Worm (Caenorhabditis elegans) whole organism, young adult: ENCODE results near the gene T24C4.5.

Source experiments
- C17E4.6 ChIP-seq: fragments of 200-800 bp; sonication (Bioruptor generic); IDR thresholded peaks from 2 replicates; pipeline ENCODE4 v1.3.6; 2022; ENCODE audit warnings: missing genetic modification reagents, missing genetic modification characterization, missing compliant biosample characterization
- F23B12.7 ChIP-seq: sonication (generic microtip); optimal IDR thresholded peaks from 2 replicates; lab custom pipeline; 2017; ENCODE audit warnings: missing genetic modification characterization, mild to moderate bottlenecking, missing compliant biosample characterization, antibody characterized with exemption, moderate library complexity; ENCODE audit not compliant: insufficient read depth
- F39B2.1 ChIP-seq: fragments of 200-800 bp; sonication (Bioruptor generic); IDR thresholded peaks from 2 replicates; pipeline ENCODE4 v1.3.6; 2022; ENCODE audit warnings: missing genetic modification reagents, missing genetic modification characterization, missing compliant biosample characterization
- F52B5.7 ChIP-seq: sonication (generic microtip); optimal IDR thresholded peaks from 2 replicates; lab custom pipeline; 2016; ENCODE audit warnings: mild to moderate bottlenecking, missing genetic modification characterization, missing compliant biosample characterization
- F55B11.4 ChIP-seq: sonication (generic microtip); optimal IDR thresholded peaks from 2 replicates; lab custom pipeline; 2016; ENCODE audit warnings: missing compliant biosample characterization, missing genetic modification characterization, borderline replicate concordance; ENCODE audit not compliant: insufficient read depth
- K11D2.4 ChIP-seq: fragments of 200-800 bp; sonication (Bioruptor generic); IDR thresholded peaks from 2 replicates; pipeline ENCODE4 v1.3.6; 2022; ENCODE audit warnings: missing genetic modification reagents, missing genetic modification characterization, missing compliant biosample characterization
- Y53F4B.3 ChIP-seq: fragments of 200-800 bp; sonication (Bioruptor generic); IDR thresholded peaks from 2 replicates; pipeline ENCODE4 v1.3.6; 2022; ENCODE audit warnings: missing genetic modification reagents, missing genetic modification characterization, missing compliant biosample characterization
- Y67H2A.10 ChIP-seq: fragments of 200-800 bp; sonication (Bioruptor generic); conservative IDR thresholded peaks from 2 replicates; pipeline ENCODE4 v1.3.6; 2022; ENCODE audit warnings: missing genetic modification reagents, missing genetic modification characterization, missing compliant biosample characterization
- ZK185.1 ChIP-seq: sonication (generic microtip); optimal IDR thresholded peaks from 2 replicates; lab custom pipeline; 2016; ENCODE audit warnings: mild to moderate bottlenecking, missing genetic modification characterization, missing compliant biosample characterization; ENCODE audit not compliant: poor library complexity, severe bottlenecking
- ama-1 ChIP-seq, 3 experiments: fragments of 150-350 bp in 1 of 3; sonication (generic microtip) in 2 of 3; optimal IDR thresholded peaks; 2 replicates each; lab custom pipeline; 2014 to 2018; ENCODE audit warnings: missing biosample characterization in 2 of 3, missing genetic modification characterization in 2 of 3, missing genetic modification reagents in 2 of 3
- attf-6 ChIP-seq: fragments of 200-800 bp; sonication (Bioruptor generic); IDR thresholded peaks from 2 replicates; pipeline ENCODE4 v1.3.6; 2022; ENCODE audit warnings: missing genetic modification reagents, missing genetic modification characterization, missing compliant biosample characterization
- bed-2 ChIP-seq: fragments of 200-800 bp; sonication (Bioruptor generic); IDR thresholded peaks from 2 replicates; pipeline ENCODE4 v1.3.6; 2022; ENCODE audit warnings: missing genetic modification reagents, missing genetic modification characterization, missing compliant biosample characterization
- ccch-3 ChIP-seq: fragments of 200-800 bp; sonication (Bioruptor generic); optimal IDR thresholded peaks from 2 replicates; lab custom pipeline; 2018; ENCODE audit warnings: mild to moderate bottlenecking, missing genetic modification characterization, missing compliant biosample characterization
- cebp-2 ChIP-seq: fragments of 200-800 bp; sonication (Bioruptor generic); IDR thresholded peaks from 2 replicates; pipeline ENCODE4 v1.3.6; 2022; ENCODE audit warnings: missing genetic modification characterization, missing compliant biosample characterization
- chd-7 ChIP-seq: sonication (generic microtip); optimal IDR thresholded peaks from 2 replicates; lab custom pipeline; 2016; ENCODE audit warnings: mild to moderate bottlenecking, missing genetic modification characterization, moderate library complexity, missing compliant biosample characterization
- dpff-1 ChIP-seq: sonication (generic microtip); optimal IDR thresholded peaks from 2 replicates; lab custom pipeline; 2017; ENCODE audit warnings: mild to moderate bottlenecking, missing genetic modification characterization, missing compliant biosample characterization
- egrh-3 ChIP-seq: fragments of 200-800 bp; sonication (Bioruptor generic); IDR thresholded peaks from 2 replicates; pipeline ENCODE4 v1.3.6; 2022; ENCODE audit warnings: missing genetic modification reagents, missing genetic modification characterization, missing compliant biosample characterization
- gei-17 ChIP-seq: fragments of 200-800 bp; sonication (Bioruptor generic); optimal IDR thresholded peaks from 2 replicates; lab custom pipeline; 2018; ENCODE audit warnings: mild to moderate bottlenecking, missing genetic modification characterization, missing compliant biosample characterization
- hlh-12 ChIP-seq: sonication (generic microtip); optimal IDR thresholded peaks from 2 replicates; lab custom pipeline; 2016; ENCODE audit warnings: missing genetic modification characterization, missing compliant biosample characterization
- hrde-1 ChIP-seq: sonication (generic microtip); optimal IDR thresholded peaks from 2 replicates; lab custom pipeline; 2016; ENCODE audit warnings: missing genetic modification characterization, mild to moderate bottlenecking, missing compliant biosample characterization, moderate library complexity, missing genotype, missing genetic modification reagents, borderline replicate concordance
- lag-1 ChIP-seq: fragments of 200-800 bp; sonication (Bioruptor generic); IDR thresholded peaks from 2 replicates; pipeline ENCODE4 v1.3.6; 2022; ENCODE audit warnings: missing genetic modification reagents, missing genetic modification characterization, missing compliant biosample characterization
- let-526 ChIP-seq: fragments of 200-800 bp; sonication (Bioruptor generic); IDR thresholded peaks from 2 replicates; pipeline ENCODE4 v1.3.6; 2022; ENCODE audit warnings: missing genetic modification reagents, missing genetic modification characterization, missing compliant biosample characterization
- let-607 ChIP-seq, 2 experiments: fragments of 200-800 bp in 1 of 2; sonication (Bioruptor generic) in 1 of 2; sonication (generic microtip) in 1 of 2; optimal IDR thresholded peaks; 2 replicates each; lab custom pipeline; 2016 to 2018; ENCODE audit warnings: mild to moderate bottlenecking in 2 of 2, missing compliant biosample characterization in 2 of 2, missing genetic modification characterization in 2 of 2, moderate library complexity in 2 of 2, missing genotype in 1 of 2
- lin-26 ChIP-seq: fragments of 200-800 bp; sonication (Bioruptor generic); IDR thresholded peaks from 2 replicates; pipeline ENCODE4 v1.3.6; 2022; ENCODE audit warnings: missing genetic modification reagents, missing genetic modification characterization, missing compliant biosample characterization
- lin-40 ChIP-seq: sonication (generic microtip); optimal IDR thresholded peaks from 2 replicates; lab custom pipeline; 2016; ENCODE audit warnings: missing genetic modification characterization, mild to moderate bottlenecking, missing compliant biosample characterization, missing genotype, missing genetic modification reagents
- lir-1 ChIP-seq: fragments of 200-800 bp; sonication (Bioruptor generic); conservative IDR thresholded peaks from 2 replicates; pipeline ENCODE4 v1.3.6; 2022; ENCODE audit warnings: missing genetic modification reagents, missing genetic modification characterization, missing compliant biosample characterization
- madf-8 ChIP-seq: fragments of 200-800 bp; sonication (Bioruptor generic); conservative IDR thresholded peaks from 2 replicates; pipeline ENCODE4 v1.3.6; 2022; ENCODE audit warnings: missing genetic modification reagents, missing genetic modification characterization, missing compliant biosample characterization
- mcd-1 ChIP-seq: fragments of 200-800 bp; sonication (Bioruptor generic); IDR thresholded peaks from 2 replicates; pipeline ENCODE4 v1.3.6; 2022; ENCODE audit warnings: missing genetic modification reagents, missing genetic modification characterization, missing compliant biosample characterization
- mes-4 ChIP-seq: sonication (generic microtip); optimal IDR thresholded peaks from 2 replicates; lab custom pipeline; 2016; ENCODE audit warnings: missing genotype, missing genetic modification characterization, missing compliant biosample characterization
- nfya-1 ChIP-seq: sonication (generic microtip); optimal IDR thresholded peaks from 2 replicates; lab custom pipeline; 2017; ENCODE audit warnings: antibody characterized with exemption, missing compliant biosample characterization, missing genetic modification characterization, borderline replicate concordance; ENCODE audit not compliant: insufficient read depth
- nfyb-1 ChIP-seq: fragments of 200-800 bp; sonication (Bioruptor generic); IDR thresholded peaks from 2 replicates; pipeline ENCODE4 v1.3.6; 2022; ENCODE audit warnings: missing genetic modification reagents, missing genetic modification characterization, missing compliant biosample characterization
- nhr-120 ChIP-seq: fragments of 200-800 bp; sonication (Bioruptor generic); IDR thresholded peaks from 2 replicates; pipeline ENCODE4 v1.3.6; 2022; ENCODE audit warnings: missing genetic modification characterization, missing compliant biosample characterization
- nhr-27 ChIP-seq: fragments of 200-800 bp; sonication (Bioruptor generic); optimal IDR thresholded peaks from 2 replicates; lab custom pipeline; 2018; ENCODE audit warnings: mild to moderate bottlenecking, missing genetic modification characterization, moderate library complexity, missing compliant biosample characterization
- pha-4 ChIP-seq: fragments of 150-350 bp; sonication (generic microtip); optimal IDR thresholded peaks from 2 replicates; lab custom pipeline; 2014; ENCODE audit warnings: missing biosample characterization, missing genetic modification reagents, missing genetic modification characterization
- rcor-1 ChIP-seq: fragments of 200-800 bp; sonication (Bioruptor generic); IDR thresholded peaks from 2 replicates; pipeline ENCODE4 v1.3.6; 2022; ENCODE audit warnings: missing genetic modification reagents, missing genetic modification characterization, missing compliant biosample characterization
- rec-8 ChIP-seq, 2 experiments: sonication (generic microtip); optimal IDR thresholded peaks; 2 replicates each; lab custom pipeline; 2016; ENCODE audit warnings: mild to moderate bottlenecking in 2 of 2, missing genetic modification characterization in 2 of 2, missing genetic modification reagents in 2 of 2, missing genotype in 2 of 2, missing biosample characterization in 1 of 2, missing compliant biosample characterization in 1 of 2, moderate library complexity in 1 of 2
- rpc-1 ChIP-seq, 2 experiments: fragments of 150-350 bp in 1 of 2; sonication (generic microtip) in 1 of 2; optimal IDR thresholded peaks; 2 replicates each; lab custom pipeline; 2014 to 2018; ENCODE audit warnings: missing biosample characterization in 1 of 2, missing genetic modification characterization in 1 of 2, missing genetic modification reagents in 1 of 2, missing genotype in 1 of 2
- snpc-1.3 ChIP-seq: sonication (generic microtip); optimal IDR thresholded peaks from 2 replicates; lab custom pipeline; 2017; ENCODE audit warnings: missing genetic modification characterization, mild to moderate bottlenecking, missing compliant biosample characterization, antibody characterized with exemption, moderate library complexity, missing genotype, missing genetic modification reagents; ENCODE audit not compliant: insufficient read depth
- tbx-9 ChIP-seq: sonication (generic microtip); optimal IDR thresholded peaks from 2 replicates; lab custom pipeline; 2016; ENCODE audit warnings: borderline replicate concordance, missing genetic modification characterization, inconsistent platforms, missing compliant biosample characterization
- xnd-1 ChIP-seq: sonication (generic microtip); optimal IDR thresholded peaks from 2 replicates; lab custom pipeline; 2016; ENCODE audit warnings: missing genotype, missing genetic modification reagents, missing genetic modification characterization, missing compliant biosample characterization
- zfh-2 ChIP-seq: fragments of 200-800 bp; sonication (Bioruptor generic); conservative IDR thresholded peaks from 2 replicates; pipeline ENCODE4 v1.3.6; 2022; ENCODE audit warnings: missing genetic modification reagents, missing genetic modification characterization, missing compliant biosample characterization
- ztf-22 ChIP-seq: fragments of 200-800 bp; sonication (Bioruptor generic); optimal IDR thresholded peaks from 2 replicates; lab custom pipeline; 2018; ENCODE audit warnings: mild to moderate bottlenecking, missing genetic modification characterization, moderate library complexity, missing compliant biosample characterization
- ztf-25 ChIP-seq: fragments of 200-800 bp; sonication (Bioruptor generic); IDR thresholded peaks from 2 replicates; pipeline ENCODE4 v1.3.6; 2022; ENCODE audit warnings: missing genetic modification reagents, missing genetic modification characterization, missing compliant biosample characterization
- ztf-28 ChIP-seq: fragments of 200-800 bp; sonication (Bioruptor generic); IDR thresholded peaks from 2 replicates; pipeline ENCODE4 v1.3.6; 2022; ENCODE audit warnings: missing genetic modification reagents, missing genetic modification characterization, missing compliant biosample characterization

The T24C4.5 gene

ce11 chrIII:881460-881859 is 1.9 kb upstream of the T24C4.5 start (continued):
- no peak for TF ChIP-seq nhr-27
- TF ChIP-seq C17E4.6 (GFP tag; lab: Robert Waterston, UW): no peak
- TF ChIP-seq let-526 (GFP tag; lab: Robert Waterston, UW): no peak
- TF ChIP-seq lag-1 (GFP tag; lab: Robert Waterston, UW): no peak
- no peak for TF ChIP-seq gei-17 (GFP tag; lab: Kevin White, UChicago)
- TF ChIP-seq mcd-1 (GFP tag; lab: Robert Waterston, UW): no peak
- TF ChIP-seq F55B11.4 (tag; lab: Kevin White, UChicago): no peak
- TF ChIP-seq ztf-28 (GFP tag; lab: Robert Waterston, UW): no peak
- no peak for TF ChIP-seq nhr-120 (GFP tag; lab: Robert Waterston, UW)
- TF ChIP-seq snpc-1.3 (tag; lab: Kevin White, UChicago): no peak
- TF ChIP-seq nfya-1 (tag; lab: Kevin White, UChicago): no peak
- no peak for TF ChIP-seq K11D2.4 (GFP tag; lab: Robert Waterston, UW)
- no peak for TF ChIP-seq let-607 (tag; optimal IDR thresholded peaks at IDR 0.05; lab: Kevin White, UChicago)
- no peak for TF ChIP-seq pha-4 (tag; lab: Kevin White, UChicago)
- no peak for TF ChIP-seq lir-1
- no peak for TF ChIP-seq ztf-22 (GFP tag; lab: Kevin White, UChicago)
- no peak for TF ChIP-seq F23B12.7 (tag; lab: Kevin White, UChicago)
- TF ChIP-seq mes-4 (tag; lab: Kevin White, UChicago): no peak
- TF ChIP-seq F52B5.7: no peak
- no peak for TF ChIP-seq xnd-1 (tag; lab: Kevin White, UChicago)
- TF ChIP-seq dpff-1 (tag; lab: Kevin White, UChicago): no peak
- TF ChIP-seq lin-40 (tag; lab: Kevin White, UChicago): no peak
- TF ChIP-seq cebp-2: no peak
- TF ChIP-seq Y53F4B.3 (GFP tag; lab: Robert Waterston, UW): 0 out of 2 replicates have a peak, but pooled peaks have one; percentile 14
- no peak for TF ChIP-seq tbx-9 (tag; lab: Kevin White, UChicago)
- no peak for TF ChIP-seq F39B2.1 (GFP tag; lab: Robert Waterston, UW)
- no peak for TF ChIP-seq nfyb-1 (GFP tag; lab: Robert Waterston, UW)
- no peak for TF ChIP-seq madf-8
- no peak for TF ChIP-seq rpc-1 (optimal IDR thresholded peaks at IDR 0.05; lab: Kevin White, UChicago)
- TF ChIP-seq rpc-1 (tag; optimal IDR thresholded peaks at IDR 0.05; lab: Kevin White, UChicago): no peak
- TF ChIP-seq rec-8 (tag; optimal IDR thresholded peaks at IDR 0.05; lab: Kevin White, UChicago): no peak
- TF ChIP-seq bed-2 (GFP tag; lab: Robert Waterston, UW): no peak
- no peak for TF ChIP-seq Y67H2A.10 (GFP tag; lab: Robert Waterston, UW)
- no peak for TF ChIP-seq hlh-12 (tag; lab: Kevin White, UChicago)
- no peak for TF ChIP-seq zfh-2 (GFP tag; lab: Robert Waterston, UW)
- TF ChIP-seq hrde-1 (tag; lab: Kevin White, UChicago): peak; percentile 25
- TF ChIP-seq chd-7 (tag; lab: Kevin White, UChicago): no peak
- TF ChIP-seq egrh-3 (GFP tag; lab: Robert Waterston, UW): no peak
- 0 out of 2 replicates have a peak, but pooled peaks have one; percentile 9 for TF ChIP-seq attf-6 (GFP tag; lab: Robert Waterston, UW)
- TF ChIP-seq rcor-1 (GFP tag; lab: Robert Waterston, UW): no peak; the same call in 1 of the 2 replicates
- TF ChIP-seq ccch-3 (GFP tag; lab: Kevin White, UChicago): no peak
- peak; percentile 54 for TF ChIP-seq lin-26 (GFP tag; lab: Robert Waterston, UW)
- peak; percentile 16 for TF ChIP-seq ZK185.1 (tag; lab: Kevin White, UChicago)
- TF ChIP-seq ama-1 (optimal IDR thresholded peaks at IDR 0.05; lab: Kevin White, UChicago): no peak
- peak in 1 of 2 experiments; percentile 66 for TF ChIP-seq ama-1 (GFP tag; optimal IDR thresholded peaks at IDR 0.05; lab: Kevin White, UChicago)
- TF ChIP-seq ztf-25 (GFP tag; lab: Robert Waterston, UW): no peak
